Worm (Caenorhabditis elegans) whole organism, young adult: ENCODE measurements around the gene flp-18.

Experiments used
- B0019.2 ChIP-seq: fragments of 200-800 bp; sonication (Bioruptor generic); conservative IDR thresholded peaks from 2 replicates; pipeline ENCODE4 v1.3.6; 2022; ENCODE audit warnings: missing genetic modification reagents, missing genetic modification characterization, missing compliant biosample characterization
- F22D6.2 ChIP-seq: sonication (generic microtip); optimal IDR thresholded peaks from 2 replicates; lab custom pipeline; 2016; ENCODE audit warnings: mild to moderate bottlenecking, missing genetic modification characterization, missing compliant biosample characterization
- F37B4.10 ChIP-seq: fragments of 200-800 bp; sonication (Bioruptor generic); IDR thresholded peaks from 2 replicates; pipeline ENCODE4 v1.3.6; 2022; ENCODE audit warnings: missing genetic modification characterization, missing compliant biosample characterization
- F39B2.1 ChIP-seq: fragments of 200-800 bp; sonication (Bioruptor generic); IDR thresholded peaks from 2 replicates; pipeline ENCODE4 v1.3.6; 2022; ENCODE audit warnings: missing genetic modification reagents, missing genetic modification characterization, missing compliant biosample characterization
- K12H6.12 ChIP-seq: fragments of 200-800 bp; sonication (Bioruptor generic); optimal IDR thresholded peaks from 2 replicates; lab custom pipeline; 2018; ENCODE audit warnings: mild to moderate bottlenecking, missing genetic modification characterization, missing compliant biosample characterization
- Y56A3A.18 ChIP-seq: fragments of 200-800 bp; sonication (Bioruptor generic); IDR thresholded peaks from 2 replicates; pipeline ENCODE4 v1.3.6; 2022; ENCODE audit warnings: missing genetic modification reagents, missing genetic modification characterization, missing compliant biosample characterization
- akir-1 ChIP-seq: fragments of 200-800 bp; sonication (Bioruptor generic); optimal IDR thresholded peaks from 2 replicates; lab custom pipeline; 2018; ENCODE audit warnings: mild to moderate bottlenecking, missing genetic modification characterization, moderate library complexity, missing compliant biosample characterization
- athp-1 ChIP-seq: sonication (generic microtip); optimal IDR thresholded peaks from 2 replicates; lab custom pipeline; 2017; ENCODE audit warnings: mild to moderate bottlenecking, missing genetic modification characterization, missing compliant biosample characterization
- bed-1 ChIP-seq: fragments of 200-800 bp; sonication (Bioruptor generic); IDR thresholded peaks from 2 replicates; pipeline ENCODE4 v1.3.6; 2022; ENCODE audit warnings: missing genetic modification reagents, missing genetic modification characterization, missing compliant biosample characterization
- ccch-3 ChIP-seq: fragments of 200-800 bp; sonication (Bioruptor generic); optimal IDR thresholded peaks from 2 replicates; lab custom pipeline; 2018; ENCODE audit warnings: mild to moderate bottlenecking, missing genetic modification characterization, missing compliant biosample characterization
- ceh-40 ChIP-seq: fragments of 200-800 bp; sonication (Bioruptor generic); IDR thresholded peaks from 2 replicates; pipeline ENCODE4 v1.3.6; 2022; ENCODE audit warnings: missing genetic modification characterization, missing compliant biosample characterization
- ceh-79 ChIP-seq: sonication (generic microtip); optimal IDR thresholded peaks from 2 replicates; lab custom pipeline; 2017; ENCODE audit warnings: mild to moderate bottlenecking, missing genetic modification characterization, missing compliant biosample characterization
- dox-1 ChIP-seq: fragments of 200-800 bp; sonication (Bioruptor generic); IDR thresholded peaks from 2 replicates; pipeline ENCODE4 v1.3.6; 2022; ENCODE audit warnings: missing genetic modification reagents, missing genetic modification characterization, missing compliant biosample characterization
- efl-1 ChIP-seq: fragments of 150-350 bp; optimal IDR thresholded peaks from 2 replicates; lab custom pipeline; 2014; ENCODE audit warnings: missing biosample characterization, missing genetic modification reagents, missing genetic modification characterization
- egl-44 ChIP-seq: fragments of 200-800 bp; sonication (Bioruptor generic); IDR thresholded peaks from 2 replicates; pipeline ENCODE4 v1.3.6; 2022; ENCODE audit warnings: missing genetic modification reagents, missing genetic modification characterization, missing compliant biosample characterization
- egrh-3 ChIP-seq: fragments of 200-800 bp; sonication (Bioruptor generic); IDR thresholded peaks from 2 replicates; pipeline ENCODE4 v1.3.6; 2022; ENCODE audit warnings: missing genetic modification reagents, missing genetic modification characterization, missing compliant biosample characterization
- fkh-3 ChIP-seq: sonication (generic microtip); optimal IDR thresholded peaks from 2 replicates; lab custom pipeline; 2016; ENCODE audit warnings: mild to moderate bottlenecking, missing genetic modification characterization, missing compliant biosample characterization
- hmg-1.2 ChIP-seq: fragments of 200-800 bp; sonication (Bioruptor generic); IDR thresholded peaks from 2 replicates; pipeline ENCODE4 v1.3.6; 2022; ENCODE audit warnings: missing genetic modification reagents, missing genetic modification characterization, missing compliant biosample characterization
- hrde-1 ChIP-seq: sonication (generic microtip); optimal IDR thresholded peaks from 2 replicates; lab custom pipeline; 2016; ENCODE audit warnings: missing genetic modification characterization, mild to moderate bottlenecking, missing compliant biosample characterization, moderate library complexity, missing genotype, missing genetic modification reagents, borderline replicate concordance
- hsf-1 ChIP-seq: fragments of 200-800 bp; sonication (Bioruptor generic); IDR thresholded peaks from 2 replicates; pipeline ENCODE4 v1.3.6; 2022; ENCODE audit warnings: missing genetic modification reagents, missing genetic modification characterization, missing compliant biosample characterization
- lag-1 ChIP-seq: fragments of 200-800 bp; sonication (Bioruptor generic); IDR thresholded peaks from 2 replicates; pipeline ENCODE4 v1.3.6; 2022; ENCODE audit warnings: missing genetic modification reagents, missing genetic modification characterization, missing compliant biosample characterization
- let-526 ChIP-seq: fragments of 200-800 bp; sonication (Bioruptor generic); IDR thresholded peaks from 2 replicates; pipeline ENCODE4 v1.3.6; 2022; ENCODE audit warnings: missing genetic modification reagents, missing genetic modification characterization, missing compliant biosample characterization
- let-607 ChIP-seq, 2 experiments: fragments of 200-800 bp in 1 of 2; sonication (Bioruptor generic) in 1 of 2; sonication (generic microtip) in 1 of 2; optimal IDR thresholded peaks; 2 replicates each; lab custom pipeline; 2016 to 2018; ENCODE audit warnings: mild to moderate bottlenecking in 2 of 2, missing compliant biosample characterization in 2 of 2, missing genetic modification characterization in 2 of 2, moderate library complexity in 2 of 2, missing genotype in 1 of 2
- lin-54 ChIP-seq: fragments of 200-800 bp; sonication (Bioruptor generic); optimal IDR thresholded peaks from 2 replicates; lab custom pipeline; 2018; ENCODE audit warnings: mild to moderate bottlenecking, missing genetic modification characterization, missing compliant biosample characterization
- madf-3 ChIP-seq: fragments of 200-800 bp; sonication (Bioruptor generic); IDR thresholded peaks from 2 replicates; pipeline ENCODE4 v1.3.6; 2022; ENCODE audit warnings: missing genetic modification reagents, missing genetic modification characterization, missing compliant biosample characterization
- madf-6 ChIP-seq: fragments of 200-800 bp; sonication (Bioruptor generic); IDR thresholded peaks from 2 replicates; pipeline ENCODE4 v1.3.6; 2022; ENCODE audit warnings: missing genetic modification reagents, missing genetic modification characterization, missing compliant biosample characterization
- nfya-1 ChIP-seq: sonication (generic microtip); optimal IDR thresholded peaks from 2 replicates; lab custom pipeline; 2017; ENCODE audit warnings: antibody characterized with exemption, missing compliant biosample characterization, missing genetic modification characterization, borderline replicate concordance; ENCODE audit not compliant: insufficient read depth
- nfya-2 ChIP-seq: fragments of 200-800 bp; sonication (Bioruptor generic); IDR thresholded peaks from 2 replicates; pipeline ENCODE4 v1.3.6; 2022; ENCODE audit warnings: missing genetic modification reagents, missing genetic modification characterization, missing compliant biosample characterization
- nhr-179 ChIP-seq: sonication (generic microtip); optimal IDR thresholded peaks from 2 replicates; lab custom pipeline; 2016; ENCODE audit warnings: mild to moderate bottlenecking, missing genetic modification characterization, missing compliant biosample characterization
- nhr-80 ChIP-seq: sonication (generic microtip); optimal IDR thresholded peaks from 2 replicates; lab custom pipeline; 2016; ENCODE audit warnings: missing genetic modification characterization, missing compliant biosample characterization
- pbrm-1 ChIP-seq: fragments of 200-800 bp; sonication (Bioruptor generic); IDR thresholded peaks from 2 replicates; pipeline ENCODE4 v1.3.6; 2022; ENCODE audit warnings: missing genetic modification reagents, missing genetic modification characterization, missing compliant biosample characterization
- rec-8 ChIP-seq, 2 experiments: sonication (generic microtip); optimal IDR thresholded peaks; 2 replicates each; lab custom pipeline; 2016; ENCODE audit warnings: mild to moderate bottlenecking in 2 of 2, missing genetic modification characterization in 2 of 2, missing genetic modification reagents in 2 of 2, missing genotype in 2 of 2, missing biosample characterization in 1 of 2, missing compliant biosample characterization in 1 of 2, moderate library complexity in 1 of 2
- repo-1 ChIP-seq: sonication (generic microtip); optimal IDR thresholded peaks from 2 replicates; lab custom pipeline; 2017; ENCODE audit warnings: mild to moderate bottlenecking, missing genetic modification characterization, missing compliant biosample characterization
- sea-2 ChIP-seq: fragments of 200-800 bp; sonication (Bioruptor generic); IDR thresholded peaks from 2 replicates; pipeline ENCODE4 v1.3.6; 2022; ENCODE audit warnings: missing genetic modification characterization, missing compliant biosample characterization
- snpc-3.4 ChIP-seq: sonication (generic microtip); optimal IDR thresholded peaks from 2 replicates; lab custom pipeline; 2017; ENCODE audit warnings: missing genetic modification characterization, mild to moderate bottlenecking, missing compliant biosample characterization, antibody characterized with exemption, moderate library complexity, missing genotype, missing genetic modification reagents
- snpc-4 ChIP-seq, 5 experiments: fragments of 150-350 bp in 1 of 5; sonication (generic microtip) in 4 of 5; optimal IDR thresholded peaks; 2 replicates each; lab custom pipeline; 2014 to 2018; ENCODE audit warnings: missing genetic modification characterization in 5 of 5, missing biosample characterization in 3 of 5, antibody characterized with exemption in 2 of 5, mild to moderate bottlenecking in 2 of 5, missing compliant biosample characterization in 2 of 5, missing genotype in 2 of 5, moderate library complexity in 2 of 5, missing genetic modification reagents in 1 of 5
- sptf-2 ChIP-seq: fragments of 200-800 bp; sonication (Bioruptor generic); optimal IDR thresholded peaks from 2 replicates; lab custom pipeline; 2018; ENCODE audit warnings: mild to moderate bottlenecking, missing genetic modification characterization, missing compliant biosample characterization
- unc-62 ChIP-seq: fragments of 150-350 bp; optimal IDR thresholded peaks from 2 replicates; lab custom pipeline; 2014; ENCODE audit warnings: missing biosample characterization, missing genetic modification reagents, missing genetic modification characterization
- xnd-1 ChIP-seq: sonication (generic microtip); optimal IDR thresholded peaks from 2 replicates; lab custom pipeline; 2016; ENCODE audit warnings: missing genotype, missing genetic modification reagents, missing genetic modification characterization, missing compliant biosample characterization
- zfh-2 ChIP-seq: fragments of 200-800 bp; sonication (Bioruptor generic); conservative IDR thresholded peaks from 2 replicates; pipeline ENCODE4 v1.3.6; 2022; ENCODE audit warnings: missing genetic modification reagents, missing genetic modification characterization, missing compliant biosample characterization
- zim-3 ChIP-seq: sonication (generic microtip); optimal IDR thresholded peaks from 2 replicates; lab custom pipeline; 2017; ENCODE audit warnings: mild to moderate bottlenecking, missing genetic modification characterization, moderate library complexity, missing compliant biosample characterization
- ztf-18 ChIP-seq: sonication (generic microtip); optimal IDR thresholded peaks from 2 replicates; lab custom pipeline; 2016; ENCODE audit warnings: missing genotype, mild to moderate bottlenecking, missing genetic modification characterization, missing compliant biosample characterization
- ztf-22 ChIP-seq: fragments of 200-800 bp; sonication (Bioruptor generic); optimal IDR thresholded peaks from 2 replicates; lab custom pipeline; 2018; ENCODE audit warnings: mild to moderate bottlenecking, missing genetic modification characterization, moderate library complexity, missing compliant biosample characterization
- ztf-28 ChIP-seq: fragments of 200-800 bp; sonication (Bioruptor generic); IDR thresholded peaks from 2 replicates; pipeline ENCODE4 v1.3.6; 2022; ENCODE audit warnings: missing genetic modification reagents, missing genetic modification characterization, missing compliant biosample characterization

flp-18 gene

ce11 chrX:3048696-3049095 is 30.3 kb upstream of the flp-18 start:
- TF ChIP-seq let-607 (tag; optimal IDR thresholded peaks at IDR 0.05; lab: Kevin White, UChicago) = no peak
- no peak for TF ChIP-seq sptf-2 (GFP tag; lab: Kevin White, UChicago)
- no peak for TF ChIP-seq F37B4.10 (GFP tag; lab: Robert Waterston, UW)
- TF ChIP-seq snpc-3.4 = no peak
- no peak for TF ChIP-seq efl-1 (GFP tag; lab: Kevin White, UChicago)
- no peak for TF ChIP-seq sea-2 (GFP tag; lab: Robert Waterston, UW)
- no peak for TF ChIP-seq hrde-1 (tag; lab: Kevin White, UChicago)
- no peak for TF ChIP-seq B0019.2 (GFP tag; lab: Robert Waterston, UW)
- TF ChIP-seq repo-1 (tag; lab: Kevin White, UChicago) = no peak
- no peak for TF ChIP-seq F22D6.2 (tag; lab: Kevin White, UChicago)
- no peak for TF ChIP-seq hsf-1 (GFP tag; lab: Robert Waterston, UW)
- TF ChIP-seq nfya-2 (GFP tag; lab: Robert Waterston, UW) = no peak
- TF ChIP-seq fkh-3 = no peak
- no peak for TF ChIP-seq Y56A3A.18 (GFP tag; lab: Robert Waterston, UW)

ce11 chrX:3047224-3047623 is 28.9 kb upstream of the flp-18 start:
- TF ChIP-seq ccch-3 (GFP tag; lab: Kevin White, UChicago) = no peak
- TF ChIP-seq ceh-79 = no peak
- TF ChIP-seq zim-3 (tag; lab: Kevin White, UChicago) = no peak
- TF ChIP-seq ztf-18 = no peak
- no peak for TF ChIP-seq akir-1 (GFP tag; lab: Kevin White, UChicago)
- peak; percentile 53 for TF ChIP-seq nhr-80
- 0 out of 2 replicates have a peak, but pooled peaks have one; percentile 30 for TF ChIP-seq dox-1
- TF ChIP-seq egrh-3 (GFP tag; lab: Robert Waterston, UW) = no peak
- no peak for TF ChIP-seq egl-44 (GFP tag; lab: Robert Waterston, UW)
- no peak for TF ChIP-seq Y56A3A.18 (GFP tag; lab: Robert Waterston, UW)

- TF ChIP-seq hrde-1 (tag; lab: Kevin White, UChicago) = no peak
- TF ChIP-seq K12H6.12 = no peak
- no peak for TF ChIP-seq let-526 (GFP tag; lab: Robert Waterston, UW)
- no peak for TF ChIP-seq rec-8 (tag; optimal IDR thresholded peaks at IDR 0.05; lab: Kevin White, UChicago)
- no peak for TF ChIP-seq hmg-1.2 (GFP tag; lab: Robert Waterston, UW)
- TF ChIP-seq lag-1 (GFP tag; lab: Robert Waterston, UW) = no peak
- TF ChIP-seq nhr-80 = peak; percentile 67
- TF ChIP-seq ztf-18 = no peak
- peak in 1 of 2 experiments; percentile 2 for TF ChIP-seq let-607 (tag; optimal IDR thresholded peaks at IDR 0.05; lab: Kevin White, UChicago)
- no peak for TF ChIP-seq ceh-40
- TF ChIP-seq pbrm-1 (GFP tag; lab: Robert Waterston, UW) = no peak
- no peak for TF ChIP-seq madf-6
Observed at ce11 chrX:3045466-3045865, 27.1 kb upstream of the flp-18 start, which contains the start of gene cnnm-3. TSS of gene cnnm-3 (minus strand) at chrX:3045847.

- no peak for TF ChIP-seq nfya-1 (tag; lab: Kevin White, UChicago)
- TF ChIP-seq ztf-18 = no peak
- TF ChIP-seq athp-1 (tag; lab: Kevin White, UChicago) = no peak
- peak; percentile 94 for TF ChIP-seq zfh-2 (GFP tag; lab: Robert Waterston, UW)
- TF ChIP-seq ztf-28 (GFP tag; lab: Robert Waterston, UW) = no peak
- no peak for TF ChIP-seq lin-54 (GFP tag; lab: Kevin White, UChicago)
- no peak for TF ChIP-seq F39B2.1 (GFP tag; lab: Robert Waterston, UW)
- TF ChIP-seq xnd-1 = no peak
- TF ChIP-seq ztf-22 (GFP tag; lab: Kevin White, UChicago) = no peak
- TF ChIP-seq nhr-179 (tag; lab: Kevin White, UChicago) = no peak
- TF ChIP-seq bed-1 = no peak
- TF ChIP-seq madf-3 (GFP tag; lab: Robert Waterston, UW) = no peak
- TF ChIP-seq snpc-4 (GFP tag; optimal IDR thresholded peaks at IDR 0.05; lab: Kevin White, UChicago) = no peak
- no peak for TF ChIP-seq snpc-4 (tag; optimal IDR thresholded peaks at IDR 0.05; lab: Kevin White, UChicago)
- no peak for TF ChIP-seq sptf-2 (GFP tag; lab: Kevin White, UChicago)
- TF ChIP-seq unc-62 (GFP tag; lab: Kevin White, UChicago) = no peak
Observed at ce11 chrX:3040609-3041008, 22.3 kb upstream of the flp-18 start.
